Fruit fly (Drosophila melanogaster) whole organism, embryonic: ENCODE measurements around the gene beat-Vc.

Experiments used
- CG11504 ChIP-seq: fragments of 200-800 bp; sonication (Bioruptor generic); optimal IDR thresholded peaks from 3 replicates; lab custom pipeline; 2019; ENCODE audit warnings: missing biosample characterization, mild to moderate bottlenecking, missing genetic modification characterization, moderate library complexity
- CG12299 ChIP-seq: fragments of 200-800 bp; sonication (Bioruptor generic); optimal IDR thresholded peaks from 2 replicates; lab custom pipeline; 2018; ENCODE audit warnings: missing biosample characterization, mild to moderate bottlenecking, missing genetic modification characterization
- CG1233 ChIP-seq: fragments of 200-800 bp; sonication (Bioruptor generic); optimal IDR thresholded peaks from 4 replicates; lab custom pipeline; 2018; ENCODE audit warnings: missing biosample characterization, mild to moderate bottlenecking, missing genetic modification characterization
- CG13424 ChIP-seq: fragments of 200-800 bp; sonication (Bioruptor generic); optimal IDR thresholded peaks from 2 replicates; lab custom pipeline; 2019; ENCODE audit warnings: missing biosample characterization, mild to moderate bottlenecking, missing genetic modification characterization, moderate library complexity
- CG13624 ChIP-seq: fragments of 200-800 bp; sonication (Bioruptor generic); optimal IDR thresholded peaks from 2 replicates; lab custom pipeline; 2016; ENCODE audit warnings: missing biosample characterization, missing genetic modification characterization
- CG15514 ChIP-seq: fragments of 200-800 bp; sonication (Bioruptor generic); optimal IDR thresholded peaks from 3 replicates; lab custom pipeline; 2017; ENCODE audit warnings: missing biosample characterization, missing genetic modification characterization, mild to moderate bottlenecking, moderate library complexity, missing genetic modification reagents
- CG17328 ChIP-seq: fragments of 200-800 bp; sonication (Bioruptor generic); IDR thresholded peaks from 2 replicates; pipeline ENCODE4 v1.3.6; 2022; ENCODE audit warnings: missing biosample characterization, missing genetic modification characterization
- CG17802 ChIP-seq: fragments of 200-800 bp; sonication (Bioruptor generic); optimal IDR thresholded peaks from 2 replicates; lab custom pipeline; 2018; ENCODE audit warnings: missing biosample characterization, mild to moderate bottlenecking, missing genetic modification characterization, moderate library complexity
- CG18599 ChIP-seq: fragments of 200-800 bp; sonication (Bioruptor generic); optimal IDR thresholded peaks from 3 replicates; lab custom pipeline; 2017; ENCODE audit warnings: missing biosample characterization, missing genetic modification characterization, mild to moderate bottlenecking, moderate library complexity, missing genetic modification reagents
- CG18619 ChIP-seq: fragments of 200-800 bp; sonication (Bioruptor generic); optimal IDR thresholded peaks from 3 replicates; lab custom pipeline; 2017; ENCODE audit warnings: missing biosample characterization, mild to moderate bottlenecking, missing genetic modification characterization
- CG32767 ChIP-seq: fragments of 200-800 bp; sonication (Bioruptor generic); IDR thresholded peaks from 2 replicates; pipeline ENCODE4 v1.3.6; 2022; ENCODE audit warnings: missing biosample characterization, missing genetic modification characterization
- CG33557 ChIP-seq: fragments of 200-800 bp; sonication (Bioruptor generic); optimal IDR thresholded peaks from 2 replicates; lab custom pipeline; 2019; ENCODE audit warnings: missing biosample characterization, mild to moderate bottlenecking, missing genetic modification characterization, moderate library complexity
- CG3726 ChIP-seq: fragments of 200-800 bp; sonication (Bioruptor generic); IDR thresholded peaks from 3 replicates; pipeline ENCODE4, ENCODE4 v1.3.6; 2022; ENCODE audit warnings: missing biosample characterization, missing genetic modification characterization
- CG5180 ChIP-seq: fragments of 200-800 bp; sonication (Bioruptor generic); optimal IDR thresholded peaks from 3 replicates; lab custom pipeline; 2017; ENCODE audit warnings: missing biosample characterization, missing genetic modification characterization, mild to moderate bottlenecking, moderate library complexity, missing genetic modification reagents
- CG5245 ChIP-seq: fragments of 200-800 bp; sonication (Bioruptor generic); optimal IDR thresholded peaks from 3 replicates; lab custom pipeline; 2016; ENCODE audit warnings: missing biosample characterization, missing genetic modification characterization
- CG7745 ChIP-seq: fragments of 200-800 bp; sonication (Bioruptor generic); optimal IDR thresholded peaks from 2 replicates; lab custom pipeline; 2018; ENCODE audit warnings: missing biosample characterization, mild to moderate bottlenecking, missing genetic modification characterization, moderate library complexity
- CG7786 ChIP-seq: fragments of 200-800 bp; sonication (Bioruptor generic); optimal IDR thresholded peaks from 2 replicates; lab custom pipeline; 2016; ENCODE audit warnings: missing biosample characterization, missing genetic modification characterization
- CG8089 ChIP-seq: fragments of 200-800 bp; sonication (Bioruptor generic); optimal IDR thresholded peaks from 3 replicates; lab custom pipeline; 2016; ENCODE audit warnings: missing biosample characterization, missing genetic modification characterization
- CG9797 ChIP-seq: fragments of 200-800 bp; sonication (Bioruptor generic); optimal IDR thresholded peaks from 3 replicates; lab custom pipeline; 2018; ENCODE audit warnings: missing biosample characterization, mild to moderate bottlenecking, missing genetic modification characterization
- CG9817 ChIP-seq: fragments of 200-800 bp; sonication (Bioruptor generic); optimal IDR thresholded peaks from 2 replicates; lab custom pipeline; 2018; ENCODE audit warnings: missing biosample characterization, mild to moderate bottlenecking, missing genetic modification characterization, moderate library complexity
- Dp ChIP-seq: fragments of 200-800 bp; sonication (Bioruptor generic); optimal IDR thresholded peaks from 2 replicates; lab custom pipeline; 2018; ENCODE audit warnings: missing biosample characterization, mild to moderate bottlenecking, missing genetic modification characterization, moderate library complexity
- E2f1 ChIP-seq: fragments of 200-800 bp; sonication (Bioruptor generic); IDR thresholded peaks from 2 replicates; pipeline ENCODE4 v1.3.6; 2022; ENCODE audit warnings: missing biosample characterization, missing genetic modification characterization
- E2f2 ChIP-seq: fragments of 200-800 bp; sonication (Bioruptor generic); IDR thresholded peaks from 2 replicates; pipeline ENCODE4 v1.3.6; 2022; ENCODE audit warnings: missing biosample characterization, missing genetic modification characterization
- Fer3 ChIP-seq: fragments of 200-800 bp; sonication (Bioruptor generic); optimal IDR thresholded peaks from 2 replicates; lab custom pipeline; 2018; ENCODE audit warnings: missing biosample characterization, mild to moderate bottlenecking, missing genetic modification characterization, moderate library complexity
- Lim3 ChIP-seq: fragments of 200-800 bp; sonication (Bioruptor generic); IDR thresholded peaks from 2 replicates; pipeline ENCODE4 v1.3.6; 2022; ENCODE audit warnings: missing biosample characterization, missing genetic modification characterization
- MBD-R2 ChIP-seq: fragments of 200-800 bp; sonication (Bioruptor generic); IDR thresholded peaks from 2 replicates; pipeline ENCODE4 v1.3.6; 2022; ENCODE audit warnings: missing biosample characterization, missing genetic modification characterization
- Med ChIP-seq: fragments of 200-800 bp; sonication (Bioruptor generic); peaks from one replicate; lab custom pipeline; 2016; ENCODE audit warnings: missing biosample characterization, missing genetic modification characterization, mild to moderate bottlenecking, inconsistent platforms, moderate library complexity
- Mrtf ChIP-seq: fragments of 200-800 bp; sonication (Bioruptor generic); IDR thresholded peaks from 3 replicates; pipeline ENCODE4 v1.3.6; 2022; ENCODE audit warnings: missing biosample characterization, missing genetic modification characterization
- Myb ChIP-seq: fragments of 200-800 bp; sonication (Bioruptor generic); optimal IDR thresholded peaks from 2 replicates; lab custom pipeline; 2016; ENCODE audit warnings: missing biosample characterization, missing genetic modification characterization
- Neu2 ChIP-seq: fragments of 200-800 bp; sonication (Bioruptor generic); optimal IDR thresholded peaks from 3 replicates; lab custom pipeline; 2016; ENCODE audit warnings: missing biosample characterization, missing genetic modification characterization, borderline replicate concordance
- Oaz ChIP-seq: fragments of 200-800 bp; sonication (Bioruptor generic); IDR thresholded peaks from 2 replicates; pipeline ENCODE4 v1.3.6; 2022; ENCODE audit warnings: missing biosample characterization, missing genetic modification characterization
- Sox102F ChIP-seq: fragments of 200-800 bp; sonication (Bioruptor generic); optimal IDR thresholded peaks from 2 replicates; lab custom pipeline; 2018; ENCODE audit warnings: missing biosample characterization, mild to moderate bottlenecking, missing genetic modification characterization, moderate library complexity
- Tbp ChIP-seq: fragments of >200 bp; optimal IDR thresholded peaks from 2 replicates; lab custom pipeline; 2018; ENCODE audit warnings: missing biosample characterization, missing genetic modification characterization
- Xbp1 ChIP-seq: fragments of 200-800 bp; sonication (Bioruptor generic); optimal IDR thresholded peaks from 3 replicates; lab custom pipeline; 2016; ENCODE audit warnings: missing biosample characterization, mild to moderate bottlenecking, missing genetic modification characterization
- cg ChIP-seq: fragments of 200-800 bp; sonication (Bioruptor generic); optimal IDR thresholded peaks from 3 replicates; lab custom pipeline; 2019; ENCODE audit warnings: missing biosample characterization, mild to moderate bottlenecking, missing genetic modification characterization, moderate library complexity
- ci ChIP-seq: fragments of 200-800 bp; sonication (Bioruptor generic); IDR thresholded peaks from 3 replicates; pipeline ENCODE4 v1.3.6; 2022; ENCODE audit warnings: missing biosample characterization, missing genetic modification characterization
- crol ChIP-seq: fragments of 200-800 bp; sonication (Bioruptor generic); IDR thresholded peaks from 2 replicates; pipeline ENCODE4 v1.3.6; 2022; ENCODE audit warnings: missing biosample characterization, missing genetic modification characterization
- emc ChIP-seq: fragments of 200-800 bp; sonication (Bioruptor generic); optimal IDR thresholded peaks from 2 replicates; lab custom pipeline; 2016; ENCODE audit warnings: missing biosample characterization, missing genetic modification characterization
- gcm ChIP-seq: fragments of 200-800 bp; sonication (Bioruptor generic); optimal IDR thresholded peaks from 2 replicates; lab custom pipeline; 2019; ENCODE audit warnings: missing biosample characterization, mild to moderate bottlenecking, missing genetic modification characterization, moderate library complexity
- gfzf ChIP-seq: fragments of 200-800 bp; sonication (Bioruptor generic); optimal IDR thresholded peaks from 2 replicates; lab custom pipeline; 2016; ENCODE audit warnings: missing biosample characterization, mild to moderate bottlenecking, missing genetic modification characterization, moderate library complexity
- grau ChIP-seq: fragments of 200-800 bp; optimal IDR thresholded peaks from 3 replicates; lab custom pipeline; 2019; ENCODE audit warnings: missing biosample characterization, mild to moderate bottlenecking, missing genetic modification characterization, moderate library complexity
- jumu ChIP-seq: fragments of 200-800 bp; sonication (Bioruptor generic); optimal IDR thresholded peaks from 3 replicates; lab custom pipeline; 2016; ENCODE audit warnings: missing biosample characterization, missing genetic modification characterization
- kah ChIP-seq: fragments of 200-800 bp; sonication (Bioruptor generic); optimal IDR thresholded peaks from 2 replicates; lab custom pipeline; 2018; ENCODE audit warnings: missing biosample characterization, mild to moderate bottlenecking, missing genetic modification characterization
- nau ChIP-seq: fragments of 200-800 bp; sonication (Bioruptor generic); optimal IDR thresholded peaks from 3 replicates; lab custom pipeline; 2017; ENCODE audit warnings: missing biosample characterization, mild to moderate bottlenecking, missing genetic modification characterization, missing genetic modification reagents
- nerfin-2 ChIP-seq: fragments of 200-800 bp; sonication (Bioruptor generic); IDR thresholded peaks from 2 replicates; pipeline ENCODE4 v1.3.6; 2022; ENCODE audit warnings: missing biosample characterization, missing genetic modification characterization; ENCODE audit not compliant: partially characterized antibody
- nom ChIP-seq: fragments of 200-800 bp; sonication (Bioruptor generic); optimal IDR thresholded peaks from 2 replicates; lab custom pipeline; 2017; ENCODE audit warnings: missing biosample characterization, missing genetic modification characterization, mild to moderate bottlenecking, moderate library complexity, missing genetic modification reagents
- pzg ChIP-seq: fragments of 200-800 bp; sonication (Bioruptor generic); optimal IDR thresholded peaks from 3 replicates; lab custom pipeline; 2018; ENCODE audit warnings: missing biosample characterization, mild to moderate bottlenecking, missing genetic modification characterization, moderate library complexity
- sens-2 ChIP-seq: fragments of 200-800 bp; sonication (Bioruptor generic); IDR thresholded peaks from 2 replicates; pipeline ENCODE4 v1.3.6; 2022; ENCODE audit warnings: missing biosample characterization, missing genetic modification characterization
- slou ChIP-seq: fragments of 200-800 bp; sonication (Bioruptor generic); optimal IDR thresholded peaks from 3 replicates; lab custom pipeline; 2016; ENCODE audit warnings: missing biosample characterization, missing genetic modification characterization
- stwl ChIP-seq: fragments of 200-800 bp; sonication (Bioruptor generic); optimal IDR thresholded peaks from 3 replicates; lab custom pipeline; 2018; ENCODE audit warnings: missing biosample characterization, mild to moderate bottlenecking, missing genetic modification characterization, moderate library complexity
- wek ChIP-seq: fragments of 200-800 bp; sonication (Bioruptor generic); optimal IDR thresholded peaks from 3 replicates; lab custom pipeline; 2018; ENCODE audit warnings: missing biosample characterization, mild to moderate bottlenecking, missing genetic modification characterization, moderate library complexity

The beat-Vc gene

DNA sequence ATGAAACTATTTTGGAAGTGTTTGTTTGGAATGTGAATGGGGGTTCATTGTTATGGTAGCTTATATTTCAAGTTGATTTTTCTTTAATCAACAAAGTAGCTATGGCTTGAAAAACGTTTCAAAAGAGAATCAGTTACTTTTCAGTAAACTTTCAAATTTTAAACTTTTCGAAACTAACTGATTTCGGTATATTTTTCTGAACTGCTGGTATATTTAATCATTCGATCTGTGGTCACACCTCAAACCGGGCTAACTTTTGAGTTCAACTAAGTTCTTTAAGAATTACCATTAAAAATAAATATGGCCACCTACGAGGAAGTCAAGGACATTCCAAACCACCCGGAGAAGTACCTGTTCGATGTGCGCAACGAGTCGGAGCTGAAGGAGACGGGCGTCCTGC lies 78.2 kb downstream of the beat-Vc start, which contains the start of gene CG12279:
Gene CG12279, plus strand, starts transcription at position 234 of the 400 bp plus-strand sequence.
- TF ChIP-seq stwl (tag; lab: Kevin White, UChicago) (peak; percentile 5), cg (GFP tag; lab: Kevin White, UChicago) (no peak), sens-2 (GFP tag; lab: Robert Waterston, UW) (no peak), CG9797 (peak; percentile 40), CG17328 (no peak), CG5180 (GFP tag; lab: Kevin White, UChicago) (no peak), grau (tag; lab: Kevin White, UChicago) (no peak), CG17802 (tag; lab: Kevin White, UChicago) (no peak), CG11504 (tag; lab: Kevin White, UChicago) (no peak), E2f1 (GFP tag; lab: Robert Waterston, UW) (no peak), gfzf (GFP tag; lab: Kevin White, UChicago) (peak; percentile 68), nau (GFP tag; lab: Kevin White, UChicago) (no peak), Sox102F (no peak), CG12299 (tag; lab: Kevin White, UChicago) (no peak), Xbp1 (GFP tag; lab: Kevin White, UChicago) (no peak), crol (GFP tag; lab: Robert Waterston, UW) (no peak), nom (GFP tag; lab: Kevin White, UChicago) (no peak), gcm (GFP tag; lab: Kevin White, UChicago) (no peak), Myb (GFP tag; lab: Kevin White, UChicago) (peak; percentile 85), CG13624 (no peak), slou (no peak), Mrtf (GFP tag; lab: Robert Waterston, UW) (no peak), wek (GFP tag; lab: Kevin White, UChicago) (no peak), CG7745 (no peak), CG32767 (GFP tag; lab: Robert Waterston, UW) (no peak), CG7786 (GFP tag; lab: Kevin White, UChicago) (no peak), CG15514 (GFP tag; lab: Kevin White, UChicago) (no peak), CG13424 (tag; lab: Kevin White, UChicago) (no peak), Fer3 (tag; lab: Kevin White, UChicago) (no peak), CG5245 (GFP tag; lab: Kevin White, UChicago) (no peak), CG8089 (GFP tag; lab: Kevin White, UChicago) (no peak), CG3726 (GFP tag; lab: Robert Waterston, UW) (no peak), Oaz (no peak), Neu2 (GFP tag; lab: Kevin White, UChicago) (no peak), CG33557 (GFP tag; lab: Kevin White, UChicago) (no peak), ci (GFP tag; lab: Robert Waterston, UW) (no peak), Med (GFP tag; lab: Kevin White, UChicago) (no peak), MBD-R2 (GFP tag; lab: Robert Waterston, UW) (peak; percentile 44; the same call in 1 of the 2 replicates), kah (no peak), nerfin-2 (GFP tag; lab: Robert Waterston, UW) (no peak), Tbp (GFP tag; lab: Kevin White, UChicago) (no peak), jumu (no peak), Lim3 (GFP tag; lab: Robert Waterston, UW) (no peak), CG1233 (GFP tag; lab: Kevin White, UChicago) (no peak), pzg (GFP tag; lab: Kevin White, UChicago) (peak; percentile 34), emc (GFP tag; lab: Kevin White, UChicago) (no peak), CG18619 (no peak), E2f2 (GFP tag; lab: Robert Waterston, UW) (peak; percentile 59), Dp (GFP tag; lab: Kevin White, UChicago) (peak; percentile 53), CG18599 (GFP tag; lab: Kevin White, UChicago) (no peak), CG9817 (no peak)
